Worm (Caenorhabditis elegans): ENCODE measurements around the gene dhs-22.
A peak's percentile ranks its signal among the peaks of the same experiment; 100 is the strongest.

Gene dhs-22

ce11 chrV:14423268-14423667 lies 2.0 kb upstream of the dhs-22 start, which contains the start of gene rpoa-12 (continued):
- TF ChIP-seq F49E8.2 (tag; optimal IDR thresholded peaks at IDR 0.05; ENCODE audit: insufficient read depth) (no peak), hmg-20 (GFP tag; IDR thresholded peaks at IDR 0.05) (no peak), B0336.3 (GFP tag; IDR thresholded peaks at IDR 0.05) (no peak), lin-54 (GFP tag; optimal IDR thresholded peaks at IDR 0.05) (no peak), unc-130 (GFP tag; optimal IDR thresholded peaks at IDR 0.05) (peak; percentile 8), madf-6 (GFP tag; IDR thresholded peaks at IDR 0.05) (no peak), mel-28 (tag; optimal IDR thresholded peaks at IDR 0.05; ENCODE audit: borderline replicate concordance) (no peak), sptf-2 (GFP tag; optimal IDR thresholded peaks at IDR 0.05) (no peak), snpc-4 (GFP tag; optimal IDR thresholded peaks at IDR 0.05) (no peak), snpc-4 (tag; optimal IDR thresholded peaks at IDR 0.05) (peak in 1 of 4 experiments; percentile 42), Y56A3A.18 (GFP tag; IDR thresholded peaks at IDR 0.05) (no peak), F23B12.7 (tag; optimal IDR thresholded peaks at IDR 0.05; ENCODE audit: insufficient read depth) (no peak), bed-2 (GFP tag; IDR thresholded peaks at IDR 0.05) (no peak), F22D6.2 (tag; optimal IDR thresholded peaks at IDR 0.05) (no peak), tlf-1 (GFP tag; optimal IDR thresholded peaks at IDR 0.05) (no peak), somi-1 (GFP tag; optimal IDR thresholded peaks at IDR 0.05) (no peak), ceh-100 (GFP tag; IDR thresholded peaks at IDR 0.05) (peak; percentile 88), madf-8 (GFP tag; conservative IDR thresholded peaks at IDR 0.05) (no peak), aptf-3 (GFP tag; IDR thresholded peaks at IDR 0.05) (no peak), ama-1 (optimal IDR thresholded peaks at IDR 0.05) (no peak), ama-1 (GFP tag; optimal IDR thresholded peaks at IDR 0.05) (no peak), xnd-1 (tag; optimal IDR thresholded peaks at IDR 0.05) (no peak), tbp1 (GFP tag; optimal IDR thresholded peaks at IDR 0.05) (no peak), rec-8 (tag; optimal IDR thresholded peaks at IDR 0.05) (no peak), fkh-3 (tag; optimal IDR thresholded peaks at IDR 0.05) (no peak), Y95B8A.8 (GFP tag; IDR thresholded peaks at IDR 0.05) (no peak), K11D2.4 (GFP tag; IDR thresholded peaks at IDR 0.05) (no peak), ztf-18 (tag; optimal IDR thresholded peaks at IDR 0.05) (peak; percentile 5), ceh-58 (GFP tag; IDR thresholded peaks at IDR 0.05) (no peak), F52B5.7 (tag; optimal IDR thresholded peaks at IDR 0.05) (no peak), attf-6 (GFP tag; IDR thresholded peaks at IDR 0.05) (0 out of 2 replicates have a peak, but pooled peaks have one; percentile 10), F57A8.1 (GFP tag; optimal IDR thresholded peaks at IDR 0.05) (no peak), lag-1 (GFP tag; IDR thresholded peaks at IDR 0.05) (no peak), attf-5 (GFP tag; optimal IDR thresholded peaks at IDR 0.05) (peak; percentile 8), egl-44 (GFP tag; IDR thresholded peaks at IDR 0.05) (no peak), cebp-2 (GFP tag; IDR thresholded peaks at IDR 0.05) (no peak), T07F8.4 (tag; optimal IDR thresholded peaks at IDR 0.05) (no peak), F57C9.4 (tag; optimal IDR thresholded peaks at IDR 0.05) (no peak), dpff-1 (tag; optimal IDR thresholded peaks at IDR 0.05) (no peak)

- TF ChIP-seq ztf-26 (tag; optimal IDR thresholded peaks at IDR 0.05) (no peak), Y56A3A.18 (GFP tag; IDR thresholded peaks at IDR 0.05) (no peak), ztf-22 (GFP tag; optimal IDR thresholded peaks at IDR 0.05) (no peak), gei-17 (GFP tag; optimal IDR thresholded peaks at IDR 0.05) (no peak), B0261.1 (tag; optimal IDR thresholded peaks at IDR 0.05) (no peak), hsf-1 (GFP tag; IDR thresholded peaks at IDR 0.05) (0 out of 2 replicates have a peak, but pooled peaks have one; percentile 30), sptf-2 (GFP tag; optimal IDR thresholded peaks at IDR 0.05) (no peak), F57C9.4 (tag; optimal IDR thresholded peaks at IDR 0.05) (no peak), sea-2 (GFP tag; IDR thresholded peaks at IDR 0.05) (no peak), him-1 (tag; optimal IDR thresholded peaks at IDR 0.05) (no peak), athp-1 (tag; optimal IDR thresholded peaks at IDR 0.05) (peak; percentile 17), ekl-4 (GFP tag; IDR thresholded peaks at IDR 0.05) (peak; percentile 72; the same call in 1 of the 2 replicates), mxl-1 (tag; optimal IDR thresholded peaks at IDR 0.05) (no peak), pbrm-1 (GFP tag; IDR thresholded peaks at IDR 0.05) (0 out of 2 replicates have a peak, but pooled peaks have one; percentile 25), Y53G8AR.9 (GFP tag; conservative IDR thresholded peaks at IDR 0.05) (peak; percentile 39; the same call in 1 of the 2 replicates), fkh-3 (tag; optimal IDR thresholded peaks at IDR 0.05) (no peak), ceh-40 (GFP tag; IDR thresholded peaks at IDR 0.05) (no peak)
Observed at ce11 chrV:14422317-14422716, 1.1 kb upstream of the dhs-22 start, which contains the start of gene pas-1. Gene pas-1, minus strand, starts transcription at chrV:14422618.
